Worm (Caenorhabditis elegans) whole organism, L3 larva: ENCODE data around the gene F41G3.20.

ENCODE experiments used
- R02D3.7 ChIP-seq: fragments of 150-350 bp; optimal IDR thresholded peaks from 2 replicates; lab custom pipeline; 2014; ENCODE audit warnings: missing biosample characterization, missing genetic modification characterization
- ZK546.5 ChIP-seq: sonication (generic microtip); optimal IDR thresholded peaks from 2 replicates; lab custom pipeline; 2017; ENCODE audit warnings: missing biosample characterization, missing genetic modification characterization
- aly-2 ChIP-seq: fragments of 150-350 bp; optimal IDR thresholded peaks from 2 replicates; lab custom pipeline; 2014; ENCODE audit warnings: missing biosample characterization, missing genetic modification characterization
- ama-1 ChIP-seq: fragments of 150-350 bp; optimal IDR thresholded peaks from 2 replicates; lab custom pipeline; 2018
- ceh-16 ChIP-seq: sonication (generic microtip); optimal IDR thresholded peaks from 2 replicates; lab custom pipeline; 2017; ENCODE audit warnings: missing biosample characterization, missing genetic modification characterization
- ceh-9 ChIP-seq: sonication (generic microtip); optimal IDR thresholded peaks from 2 replicates; lab custom pipeline; 2018; ENCODE audit warnings: missing biosample characterization, missing genetic modification characterization
- egl-5 ChIP-seq: fragments of 150-350 bp; optimal IDR thresholded peaks from 2 replicates; lab custom pipeline; 2017; ENCODE audit warnings: missing biosample characterization, missing genetic modification reagents, missing genetic modification characterization, inconsistent platforms
- elt-1 ChIP-seq: fragments of 150-350 bp; optimal IDR thresholded peaks from 2 replicates; lab custom pipeline; 2014; ENCODE audit warnings: missing biosample characterization, missing genetic modification characterization
- elt-2 ChIP-seq: sonication (generic microtip); optimal IDR thresholded peaks from 2 replicates; lab custom pipeline; 2016; ENCODE audit warnings: missing genetic modification reagents, mild to moderate bottlenecking, missing genetic modification characterization, missing compliant biosample characterization
- elt-3 ChIP-seq, 3 experiments: fragments of 150-350 bp in 1 of 3; sonication (generic microtip) in 2 of 3; optimal IDR thresholded peaks; 2 replicates in 2 of 3; 4 replicates in 1 of 3; lab custom pipeline; 2014 to 2017; ENCODE audit warnings: missing biosample characterization in 3 of 3, missing genetic modification characterization in 3 of 3
- eor-1 ChIP-seq, 2 experiments: fragments of 150-350 bp; optimal IDR thresholded peaks; 2 replicates each; lab custom pipeline; 2014 to 2018; ENCODE audit warnings: missing biosample characterization in 2 of 2, missing genetic modification characterization in 2 of 2
- fkh-10 ChIP-seq: sonication (generic microtip); optimal IDR thresholded peaks from 2 replicates; lab custom pipeline; 2017; ENCODE audit warnings: missing biosample characterization, missing genetic modification reagents, missing genetic modification characterization
- fos-1 ChIP-seq: fragments of 150-350 bp; optimal IDR thresholded peaks from 2 replicates; lab custom pipeline; 2014; ENCODE audit warnings: missing biosample characterization, missing genetic modification characterization
- hmg-11 ChIP-seq: sonication (generic microtip); optimal IDR thresholded peaks from 2 replicates; lab custom pipeline; 2016; ENCODE audit warnings: missing genetic modification characterization, missing compliant biosample characterization
- jun-1 ChIP-seq: fragments of 150-350 bp; optimal IDR thresholded peaks from 2 replicates; lab custom pipeline; 2014; ENCODE audit warnings: missing biosample characterization, missing genetic modification reagents, missing genetic modification characterization
- lin-15B ChIP-seq: fragments of 150-350 bp; optimal IDR thresholded peaks from 2 replicates; lab custom pipeline; 2014; ENCODE audit warnings: missing biosample characterization, missing genetic modification characterization
- lin-39 ChIP-seq: fragments of 150-350 bp; optimal IDR thresholded peaks from 2 replicates; lab custom pipeline; 2018; ENCODE audit warnings: missing biosample characterization, missing genetic modification reagents, missing genetic modification characterization
- lsy-12 ChIP-seq: sonication (generic microtip); optimal IDR thresholded peaks from 2 replicates; lab custom pipeline; 2016; ENCODE audit warnings: mild to moderate bottlenecking, missing genetic modification characterization, missing compliant biosample characterization
- mml-1 ChIP-seq: fragments of 150-350 bp; sonication (generic microtip); optimal IDR thresholded peaks from 3 replicates; lab custom pipeline; 2014; ENCODE audit warnings: missing biosample characterization, missing genetic modification characterization
- nfya-1 ChIP-seq: sonication (generic microtip); optimal IDR thresholded peaks from 2 replicates; lab custom pipeline; 2017; ENCODE audit warnings: missing genetic modification characterization, mild to moderate bottlenecking, missing compliant biosample characterization, antibody characterized with exemption, moderate library complexity; ENCODE audit not compliant: insufficient read depth
- nhr-11 ChIP-seq: fragments of 150-350 bp; optimal IDR thresholded peaks from 2 replicates; lab custom pipeline; 2014; ENCODE audit warnings: missing biosample characterization, missing genetic modification characterization
- nhr-237 ChIP-seq: fragments of 150-350 bp; optimal IDR thresholded peaks from 2 replicates; lab custom pipeline; 2014; ENCODE audit warnings: missing biosample characterization, missing genetic modification characterization
- nhr-25 ChIP-seq: sonication (generic microtip); optimal IDR thresholded peaks from 2 replicates; lab custom pipeline; 2017; ENCODE audit warnings: missing biosample characterization, missing genetic modification characterization
- nhr-28 ChIP-seq: fragments of 150-350 bp; optimal IDR thresholded peaks from 2 replicates; lab custom pipeline; 2014; ENCODE audit warnings: missing biosample characterization, missing genetic modification characterization
- nhr-43 ChIP-seq: sonication (generic microtip); optimal IDR thresholded peaks from 2 replicates; lab custom pipeline; 2016; ENCODE audit warnings: mild to moderate bottlenecking, missing genetic modification characterization, missing compliant biosample characterization; ENCODE audit not compliant: poor library complexity, severe bottlenecking
- nhr-67 ChIP-seq: fragments of 150-350 bp; optimal IDR thresholded peaks from 2 replicates; lab custom pipeline; 2014; ENCODE audit warnings: missing biosample characterization, missing genetic modification characterization
- nhr-76 ChIP-seq: fragments of 150-350 bp; sonication (generic microtip); optimal IDR thresholded peaks from 5 replicates; lab custom pipeline; 2014; ENCODE audit warnings: missing biosample characterization, missing genetic modification characterization
- nhr-77 ChIP-seq: fragments of 150-350 bp; optimal IDR thresholded peaks from 2 replicates; lab custom pipeline; 2014; ENCODE audit warnings: missing biosample characterization, missing genetic modification characterization
- pha-4 ChIP-seq: fragments of 150-350 bp; optimal IDR thresholded peaks from 2 replicates; lab custom pipeline; 2014; ENCODE audit warnings: missing biosample characterization, missing genetic modification reagents, missing genetic modification characterization
- pqm-1 ChIP-seq: fragments of 150-350 bp; optimal IDR thresholded peaks from 2 replicates; lab custom pipeline; 2017; ENCODE audit warnings: missing biosample characterization, missing genetic modification characterization, inconsistent platforms
- sea-2 ChIP-seq: fragments of 150-350 bp; sonication (generic microtip); optimal IDR thresholded peaks from 4 replicates; lab custom pipeline; 2014; ENCODE audit warnings: missing biosample characterization, missing genetic modification reagents, missing genetic modification characterization
- skn-1 ChIP-seq: fragments of 150-350 bp; optimal IDR thresholded peaks from 2 replicates; lab custom pipeline; 2014; ENCODE audit warnings: missing biosample characterization, missing genetic modification characterization
- snpc-4 ChIP-seq: fragments of 150-350 bp; optimal IDR thresholded peaks from 2 replicates; lab custom pipeline; 2014; ENCODE audit warnings: missing biosample characterization, missing genetic modification characterization
- tbx-2 ChIP-seq: sonication (generic microtip); optimal IDR thresholded peaks from 2 replicates; lab custom pipeline; 2016; ENCODE audit warnings: mild to moderate bottlenecking, missing genetic modification characterization, missing compliant biosample characterization
- unc-62 ChIP-seq: fragments of 150-350 bp; sonication (generic microtip); optimal IDR thresholded peaks from 4 replicates; lab custom pipeline; 2014; ENCODE audit warnings: missing biosample characterization, missing genetic modification reagents, missing genetic modification characterization
- ztf-11 ChIP-seq: fragments of 150-350 bp; optimal IDR thresholded peaks from 2 replicates; lab custom pipeline; 2014; ENCODE audit warnings: missing biosample characterization, missing genetic modification characterization

F41G3.20 gene

ce11 chrII:6709680-6710079 is 41.1 kb downstream of the F41G3.20 start (continued):
- TF ChIP-seq snpc-4 (tag; lab: Kevin White, UChicago), result no peak
- TF ChIP-seq, all 47 proteins: peak for 4

DNA sequence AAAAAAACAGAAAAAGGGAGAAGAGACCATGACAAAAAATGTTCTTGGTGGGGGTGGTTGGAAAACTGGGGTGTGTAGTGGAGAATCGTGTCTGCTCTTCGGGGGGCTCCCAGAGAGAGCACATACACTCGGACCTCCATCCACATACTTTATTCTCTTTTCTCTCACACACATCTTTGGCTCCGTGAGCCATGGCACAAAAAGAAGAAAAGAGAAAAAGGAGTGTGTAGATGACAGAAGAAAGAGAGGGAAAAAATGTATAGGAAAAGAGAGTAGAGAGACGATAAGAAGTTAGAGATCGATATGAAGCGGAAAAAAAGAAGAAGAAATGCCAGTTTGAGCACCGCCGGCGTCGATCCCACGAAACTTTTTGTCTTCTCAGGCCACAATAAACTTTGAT is 41.8 kb downstream of the F41G3.20 start:
- peak; percentile 21 for TF ChIP-seq lin-15B (tag; lab: Kevin White, UChicago)
- TF ChIP-seq egl-5 (tag; lab: Kevin White, UChicago), result peak; percentile 18
- peak; percentile 15 for TF ChIP-seq unc-62 (GFP tag; lab: Kevin White, UChicago)
- TF ChIP-seq nhr-43, result no peak
- TF ChIP-seq nfya-1 (tag; lab: Kevin White, UChicago), result peak; percentile 78
- TF ChIP-seq elt-2 (tag; lab: Kevin White, UChicago), result no peak
- no peak for TF ChIP-seq pha-4 (tag; lab: Kevin White, UChicago)
- TF ChIP-seq hmg-11 (tag; lab: Kevin White, UChicago), result peak; percentile 37
- peak; percentile 65 for TF ChIP-seq lin-39 (tag; lab: Kevin White, UChicago)

DNA sequence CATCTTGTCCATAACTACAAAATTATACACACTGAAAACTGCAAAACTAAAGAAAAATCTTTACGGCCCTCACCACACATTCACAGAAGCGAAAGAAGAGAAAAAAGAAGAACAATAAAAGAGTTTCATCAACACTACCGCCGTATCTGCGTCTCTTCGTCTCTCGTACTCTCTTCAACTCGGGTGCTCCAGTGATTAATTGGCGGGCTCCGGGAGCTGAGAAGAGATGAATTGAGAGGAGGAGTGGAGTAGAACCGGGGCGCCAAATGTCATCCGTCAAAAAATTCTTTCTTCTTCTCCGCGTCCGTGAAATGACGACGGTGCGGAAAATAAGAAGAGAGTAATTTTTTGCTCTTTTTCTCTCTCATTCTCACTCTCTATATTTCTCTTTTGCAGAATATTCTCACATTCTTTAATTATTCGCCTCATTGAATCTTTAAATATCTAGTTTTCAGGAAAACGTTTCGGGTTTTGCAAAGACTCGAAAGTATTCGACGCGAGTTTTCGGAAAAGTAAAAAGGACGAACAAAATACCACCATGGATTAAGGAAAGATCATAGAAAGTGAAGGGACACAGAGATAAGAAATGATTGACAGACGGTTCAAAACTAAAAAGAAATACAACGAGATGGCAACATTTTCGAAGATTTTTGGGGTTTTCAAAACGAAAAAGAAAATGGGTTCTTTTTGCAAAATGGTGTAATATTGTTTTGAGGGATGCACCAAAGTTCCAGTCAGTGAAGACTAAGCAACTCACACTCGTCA is 43.2 kb downstream of the F41G3.20 start:
- TF ChIP-seq elt-2 (tag; lab: Kevin White, UChicago), result no peak
- no peak for TF ChIP-seq sea-2
- TF ChIP-seq nfya-1 (tag; lab: Kevin White, UChicago), result peak; percentile 52
- TF ChIP-seq elt-1 (tag; lab: Kevin White, UChicago), result peak; percentile 0
- peak; percentile 27 for TF ChIP-seq unc-62 (GFP tag; lab: Kevin White, UChicago)
- TF ChIP-seq lin-39 (tag; lab: Kevin White, UChicago), result peak; percentile 96
- no peak for TF ChIP-seq ceh-9 (tag; lab: Kevin White, UChicago)
- TF ChIP-seq R02D3.7, result no peak
- no peak for TF ChIP-seq lsy-12 (tag; lab: Kevin White, UChicago)
- TF ChIP-seq nhr-25, result no peak

DNA sequence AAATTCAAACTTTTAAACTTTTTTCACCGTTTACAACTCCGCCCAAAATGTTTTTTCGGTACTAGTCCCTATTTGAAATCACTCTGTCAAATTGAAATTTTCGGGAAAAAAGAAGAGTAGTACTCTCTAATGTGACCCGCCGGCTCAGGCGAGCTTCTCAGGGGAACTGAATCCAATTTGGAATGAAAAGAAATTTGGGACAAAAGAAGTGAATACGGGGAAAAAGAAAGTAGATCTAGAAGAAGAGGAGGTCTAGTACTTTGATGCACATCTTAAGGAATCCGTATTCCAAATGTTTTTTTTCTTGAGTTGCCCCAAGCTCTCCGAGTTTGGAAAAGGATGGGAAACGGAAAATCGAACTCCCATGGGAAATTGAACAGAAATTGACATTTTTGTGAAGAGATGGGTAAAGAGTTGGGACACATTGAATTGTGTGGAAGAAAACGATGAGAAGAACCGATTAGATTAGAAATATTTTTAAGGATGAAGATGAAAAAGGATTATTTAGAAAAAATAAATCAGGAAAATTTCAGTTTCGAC is 44.2 kb downstream of the F41G3.20 start:
- TF ChIP-seq fkh-10 (peak; percentile 44), egl-5 (tag; lab: Kevin White, UChicago) (no peak)

- TF ChIP-seq egl-5 (tag; lab: Kevin White, UChicago), result peak; percentile 32
- peak; percentile 0 for TF ChIP-seq nfya-1 (tag; lab: Kevin White, UChicago)
- TF ChIP-seq tbx-2 (tag; lab: Kevin White, UChicago), result no peak
- TF ChIP-seq nhr-237, result no peak
- peak; percentile 46 for TF ChIP-seq lin-39 (tag; lab: Kevin White, UChicago)
- no peak for TF ChIP-seq nhr-43
- no peak for TF ChIP-seq elt-3 (tag; optimal IDR thresholded peaks at IDR 0.05; lab: Kevin White, UChicago)
Observed at ce11 chrII:6705593-6706228, 45.1 kb downstream of the F41G3.20 start, which contains the start of gene rpy-1. rpy-1 (minus strand) TSS chrII:6705643.

- TF ChIP-seq fkh-10 (no peak), fos-1 (tag; lab: Kevin White, UChicago) (no peak), tbx-2 (tag; lab: Kevin White, UChicago) (no peak), hmg-11 (tag; lab: Kevin White, UChicago) (no peak), nhr-28 (tag; lab: Kevin White, UChicago) (no peak), jun-1 (tag; lab: Kevin White, UChicago) (peak; percentile 9), nhr-67 (tag; lab: Kevin White, UChicago) (no peak), ama-1 (no peak), pqm-1 (tag; lab: Kevin White, UChicago) (peak; percentile 85), nhr-11 (tag; lab: Kevin White, UChicago) (no peak), egl-5 (tag; lab: Kevin White, UChicago) (no peak), ZK546.5 (tag; lab: Kevin White, UChicago) (no peak), aly-2 (tag; lab: Kevin White, UChicago) (no peak), eor-1 (tag; optimal IDR thresholded peaks at IDR 0.05; lab: Kevin White, UChicago) (no peak), skn-1 (tag; lab: Kevin White, UChicago) (peak; percentile 77), R02D3.7 (no peak), nhr-76 (tag; lab: Kevin White, UChicago) (no peak), ceh-16 (tag; lab: Kevin White, UChicago) (no peak), ztf-11 (tag; lab: Kevin White, UChicago) (no peak), nhr-237 (no peak), elt-2 (tag; lab: Kevin White, UChicago) (peak; percentile 93), pha-4 (tag; lab: Kevin White, UChicago) (no peak), nhr-77 (tag; lab: Kevin White, UChicago) (no peak), mml-1 (tag; lab: Kevin White, UChicago) (no peak), elt-1 (tag; lab: Kevin White, UChicago) (no peak), sea-2 (no peak), nfya-1 (tag; lab: Kevin White, UChicago) (no peak)
Observed at ce11 chrII:6701497-6701896, 49.3 kb downstream of the F41G3.20 start, which contains the start of gene C18H9.6. C18H9.6 (minus strand) TSS chrII:6701625.
